Fruit fly (Drosophila melanogaster): ENCODE data around the gene foxo.

foxo gene

dm6 chr3R:14088887-14089567, 32.3 kb downstream of the foxo start, which contains the start of gene Npc2b:
Npc2b (plus strand) TSS chr3R:14089517.
- TF ChIP-seq gl (tag; optimal IDR thresholded peaks at IDR 0.05) (no peak), CG14655 (GFP tag; optimal IDR thresholded peaks at IDR 0.05) (peak; percentile 36), D1 (tag; optimal IDR thresholded peaks at IDR 0.05) (peak; percentile 75), CG8301 (tag; optimal IDR thresholded peaks at IDR 0.05) (peak; percentile 60), CG17806 (tag; optimal IDR thresholded peaks at IDR 0.05) (peak; percentile 52), Pif1A (GFP tag; optimal IDR thresholded peaks at IDR 0.05) (peak; percentile 34), Snoo (tag; optimal IDR thresholded peaks at IDR 0.05) (peak; percentile 15), Pif1B (GFP tag; optimal IDR thresholded peaks at IDR 0.05) (peak; percentile 30), CG34367 (tag; optimal IDR thresholded peaks at IDR 0.05) (peak; percentile 24), EcR (GFP tag; optimal IDR thresholded peaks at IDR 0.05) (no peak), CG9948 (tag; optimal IDR thresholded peaks at IDR 0.05) (peak; percentile 22), fd96Ca (GFP tag; IDR thresholded peaks at IDR 0.05) (no peak), CG8159 (tag; optimal IDR thresholded peaks at IDR 0.05) (peak; percentile 40)

- TF ChIP-seq CG34367 (tag; optimal IDR thresholded peaks at IDR 0.05) (no peak), rn (GFP tag; IDR thresholded peaks at IDR 0.05) (no peak), CG8301 (tag; optimal IDR thresholded peaks at IDR 0.05) (no peak), CG32121 (GFP tag; IDR thresholded peaks at IDR 0.05) (no peak), CG10348 (GFP tag; IDR thresholded peaks at IDR 0.05) (no peak)
These were observed 38.7 kb downstream of the foxo start for dm6 chr3R:14095428-14095827.

dm6 chr3R:14095916-14096315, 39.2 kb downstream of the foxo start:
- TF ChIP-seq CG10348 (GFP tag; IDR thresholded peaks at IDR 0.05): no peak
- TF ChIP-seq gl (tag; optimal IDR thresholded peaks at IDR 0.05): no peak

dm6 chr3R:14096792-14097191, 40.0 kb downstream of the foxo start, which contains the start of gene CCHa1:
CCHa1 (minus strand) TSS chr3R:14096835.
- TF ChIP-seq gl (tag; optimal IDR thresholded peaks at IDR 0.05) (no peak), CG12605 (GFP tag; IDR thresholded peaks at IDR 0.05) (0 out of 2 replicates have a peak, but pooled peaks have one; percentile 19), Snoo (tag; optimal IDR thresholded peaks at IDR 0.05) (no peak), CG10348 (GFP tag; IDR thresholded peaks at IDR 0.05) (no peak), CG14655 (GFP tag; optimal IDR thresholded peaks at IDR 0.05) (no peak), CG34367 (tag; optimal IDR thresholded peaks at IDR 0.05) (no peak)

dm6 chr3R:14097980-14098379, 41.2 kb downstream of the foxo start, which contains the start of gene CG9920:
CG9920 (minus strand) TSS chr3R:14098080.
- TF ChIP-seq Pif1B (GFP tag; optimal IDR thresholded peaks at IDR 0.05) (no peak), EcR (GFP tag; optimal IDR thresholded peaks at IDR 0.05) (no peak), CG17806 (tag; optimal IDR thresholded peaks at IDR 0.05) (no peak), CG8301 (tag; optimal IDR thresholded peaks at IDR 0.05) (no peak), D1 (tag; optimal IDR thresholded peaks at IDR 0.05) (no peak), CG9948 (tag; optimal IDR thresholded peaks at IDR 0.05) (no peak), CG8159 (tag; optimal IDR thresholded peaks at IDR 0.05) (no peak), CG4496 (GFP tag; IDR thresholded peaks at IDR 0.05) (no peak), Pif1A (GFP tag; optimal IDR thresholded peaks at IDR 0.05) (no peak), fd96Ca (GFP tag; IDR thresholded peaks at IDR 0.05) (no peak), CG32121 (GFP tag; IDR thresholded peaks at IDR 0.05) (no peak), gl (tag; optimal IDR thresholded peaks at IDR 0.05) (no peak), CG10348 (GFP tag; IDR thresholded peaks at IDR 0.05) (no peak), CG14655 (GFP tag; optimal IDR thresholded peaks at IDR 0.05) (no peak)

- no peak for TF ChIP-seq CG9948 (tag; optimal IDR thresholded peaks at IDR 0.05)
- TF ChIP-seq CG15710 (tag; optimal IDR thresholded peaks at IDR 0.05): no peak
- 0 out of 2 replicates have a peak, but pooled peaks have one; percentile 27 for TF ChIP-seq CG32121 (GFP tag; IDR thresholded peaks at IDR 0.05)
- TF ChIP-seq Snoo (tag; optimal IDR thresholded peaks at IDR 0.05): no peak
- TF ChIP-seq CG8159 (tag; optimal IDR thresholded peaks at IDR 0.05): peak; percentile 82
- 0 out of 2 replicates have a peak, but pooled peaks have one; percentile 18 for TF ChIP-seq Ets98B (GFP tag; IDR thresholded peaks at IDR 0.05)
- TF ChIP-seq CG17806 (tag; optimal IDR thresholded peaks at IDR 0.05): no peak
- TF ChIP-seq CG34367 (tag; optimal IDR thresholded peaks at IDR 0.05): no peak
- peak; percentile 60 for TF ChIP-seq CG4496 (GFP tag; IDR thresholded peaks at IDR 0.05)
- TF ChIP-seq D1 (tag; optimal IDR thresholded peaks at IDR 0.05): no peak
- TF ChIP-seq gl (tag; optimal IDR thresholded peaks at IDR 0.05): no peak
- no peak for TF ChIP-seq CG12605 (GFP tag; IDR thresholded peaks at IDR 0.05)
- TF ChIP-seq Pif1B (GFP tag; optimal IDR thresholded peaks at IDR 0.05): no peak
- TF ChIP-seq rn (GFP tag; IDR thresholded peaks at IDR 0.05): no peak
These were observed 41.9 kb downstream of the foxo start for dm6 chr3R:14098527-14099109.

dm6 chr3R:14100962-14101361, 44.2 kb downstream of the foxo start:
- TF ChIP-seq Pif1A (GFP tag; optimal IDR thresholded peaks at IDR 0.05) (no peak), Snoo (tag; optimal IDR thresholded peaks at IDR 0.05) (no peak), Pif1B (GFP tag; optimal IDR thresholded peaks at IDR 0.05) (no peak), D1 (tag; optimal IDR thresholded peaks at IDR 0.05) (no peak), CG9948 (tag; optimal IDR thresholded peaks at IDR 0.05) (no peak), fd96Ca (GFP tag; IDR thresholded peaks at IDR 0.05) (no peak), EcR (GFP tag; optimal IDR thresholded peaks at IDR 0.05) (no peak), rn (GFP tag; IDR thresholded peaks at IDR 0.05) (no peak), CG8301 (tag; optimal IDR thresholded peaks at IDR 0.05) (no peak), CG12605 (GFP tag; IDR thresholded peaks at IDR 0.05) (no peak), CG13204 (GFP tag; optimal IDR thresholded peaks at IDR 0.05) (no peak), gl (tag; optimal IDR thresholded peaks at IDR 0.05) (no peak), CG4496 (GFP tag; IDR thresholded peaks at IDR 0.05) (no peak), Ets98B (GFP tag; IDR thresholded peaks at IDR 0.05) (no peak), CG15710 (tag; optimal IDR thresholded peaks at IDR 0.05) (no peak), CG14655 (GFP tag; optimal IDR thresholded peaks at IDR 0.05) (no peak), CG34367 (tag; optimal IDR thresholded peaks at IDR 0.05) (no peak), CG17806 (tag; optimal IDR thresholded peaks at IDR 0.05) (no peak)

Measured in whole organism, pupa.